Worm (Caenorhabditis elegans) whole organism, L4 larva: ENCODE measurements around the gene T05C1.3.
A peak's percentile ranks its signal among the peaks of the same experiment; 100 is the strongest.

Source experiments
- D1046.2 ChIP-seq: fragments of 200-800 bp; sonication (Bioruptor generic); IDR thresholded peaks from 2 replicates; pipeline ENCODE4 v1.3.6; 2022; ENCODE audit warnings: missing genetic modification characterization, missing compliant biosample characterization
- F26F4.8 ChIP-seq: fragments of 200-800 bp; sonication (Bioruptor generic); conservative IDR thresholded peaks from 2 replicates; pipeline ENCODE4 v1.3.6; 2022; ENCODE audit warnings: missing genetic modification characterization, missing compliant biosample characterization
- F37D6.2 ChIP-seq: sonication (generic microtip); optimal IDR thresholded peaks from 2 replicates; lab custom pipeline; 2016; ENCODE audit warnings: mild to moderate bottlenecking, missing genetic modification characterization, missing compliant biosample characterization
- F44E2.7 ChIP-seq: fragments of 200-800 bp; sonication (Bioruptor generic); IDR thresholded peaks from 2 replicates; pipeline ENCODE4 v2.1.2; 2022; ENCODE audit warnings: missing genetic modification characterization, missing compliant biosample characterization
- Y48G9A.11 ChIP-seq: fragments of 200-800 bp; sonication (Bioruptor generic); IDR thresholded peaks from 2 replicates; pipeline ENCODE4 v1.3.6; 2022; ENCODE audit warnings: missing genetic modification reagents, missing genetic modification characterization, missing compliant biosample characterization
- ZK337.2 ChIP-seq: fragments of 200-800 bp; sonication (Bioruptor generic); IDR thresholded peaks from 2 replicates; pipeline ENCODE4 v1.3.6; 2022; ENCODE audit warnings: missing genetic modification reagents, missing genetic modification characterization, missing compliant biosample characterization
- ama-1 ChIP-seq: fragments of 150-350 bp; optimal IDR thresholded peaks from 2 replicates; lab custom pipeline; 2014; ENCODE audit warnings: inconsistent platforms, mixed read lengths
- arid-1 ChIP-seq: fragments of 200-800 bp; sonication (Bioruptor generic); conservative IDR thresholded peaks from 2 replicates; pipeline ENCODE4 v1.3.6; 2022; ENCODE audit warnings: missing genetic modification reagents, missing genetic modification characterization, missing compliant biosample characterization
- ceh-20 ChIP-seq: fragments of 200-800 bp; sonication (Bioruptor generic); IDR thresholded peaks from 2 replicates; pipeline ENCODE4 v1.3.6; 2022; ENCODE audit warnings: missing genetic modification reagents, missing genetic modification characterization, missing compliant biosample characterization
- ceh-28 ChIP-seq: fragments of 150-350 bp; optimal IDR thresholded peaks from 2 replicates; lab custom pipeline; 2014; ENCODE audit warnings: missing biosample characterization, missing genetic modification reagents, missing genetic modification characterization
- ceh-32 ChIP-seq: sonication (generic microtip); optimal IDR thresholded peaks from 2 replicates; lab custom pipeline; 2016; ENCODE audit warnings: mild to moderate bottlenecking, missing genetic modification characterization, missing compliant biosample characterization; ENCODE audit not compliant: poor library complexity
- ceh-44 ChIP-seq: fragments of 200-800 bp; sonication (Bioruptor generic); IDR thresholded peaks from 2 replicates; pipeline ENCODE4 v1.3.6; 2022; ENCODE audit warnings: missing genetic modification reagents, missing genetic modification characterization, missing compliant biosample characterization
- ctbp-1 ChIP-seq: fragments of 200-800 bp; sonication (Bioruptor generic); IDR thresholded peaks from 2 replicates; pipeline ENCODE4 v1.3.6; 2022; ENCODE audit warnings: missing genetic modification reagents, missing genetic modification characterization, missing compliant biosample characterization
- daf-16 ChIP-seq, 3 experiments: sonication (generic microtip); optimal IDR thresholded peaks; 2 replicates each; lab custom pipeline; 2016 to 2017; ENCODE audit warnings: missing genetic modification characterization in 3 of 3, missing genetic modification reagents in 3 of 3, mild to moderate bottlenecking in 2 of 3, missing compliant biosample characterization in 2 of 3, missing biosample characterization in 1 of 3, moderate library complexity in 1 of 3
- daf-19 ChIP-seq: fragments of 200-800 bp; sonication (Bioruptor generic); conservative IDR thresholded peaks from 2 replicates; pipeline ENCODE4 v1.3.6; 2022; ENCODE audit warnings: missing genetic modification characterization, missing compliant biosample characterization
- dmd-6 ChIP-seq: fragments of 200-800 bp; sonication (Bioruptor generic); IDR thresholded peaks from 2 replicates; pipeline ENCODE4 v1.3.6; 2022; ENCODE audit warnings: missing genetic modification reagents, missing genetic modification characterization, missing compliant biosample characterization
- dmd-8 ChIP-seq: fragments of 200-800 bp; sonication (Bioruptor generic); IDR thresholded peaks from 2 replicates; pipeline ENCODE4 v1.3.6; 2022; ENCODE audit warnings: missing genetic modification characterization, missing compliant biosample characterization
- dpl-1 ChIP-seq: fragments of 150-350 bp; optimal IDR thresholded peaks from 2 replicates; lab custom pipeline; 2014; ENCODE audit warnings: missing biosample characterization, missing genetic modification reagents, missing genetic modification characterization
- dve-1 ChIP-seq: sonication (generic microtip); optimal IDR thresholded peaks from 2 replicates; lab custom pipeline; 2017; ENCODE audit warnings: antibody characterized with exemption, mild to moderate bottlenecking, missing genetic modification characterization, missing compliant biosample characterization; ENCODE audit not compliant: insufficient read depth
- egl-43 ChIP-seq: fragments of 200-800 bp; sonication (Bioruptor generic); IDR thresholded peaks from 2 replicates; pipeline ENCODE4 v1.3.6; 2022; ENCODE audit warnings: missing genetic modification reagents, missing genetic modification characterization, missing compliant biosample characterization
- lim-7 ChIP-seq: fragments of 200-800 bp; sonication (Bioruptor generic); IDR thresholded peaks from 2 replicates; pipeline ENCODE4 v1.3.6; 2022; ENCODE audit warnings: missing genetic modification characterization, missing compliant biosample characterization
- lin-38 ChIP-seq: fragments of 200-800 bp; sonication (Bioruptor generic); IDR thresholded peaks from 2 replicates; pipeline ENCODE4 v1.3.6; 2022; ENCODE audit warnings: missing genetic modification reagents, missing genetic modification characterization, missing compliant biosample characterization
- lin-39 ChIP-seq: fragments of 150-350 bp; optimal IDR thresholded peaks from 2 replicates; lab custom pipeline; 2014; ENCODE audit warnings: missing biosample characterization, missing genetic modification reagents, missing genetic modification characterization
- lir-3 ChIP-seq: sonication (generic microtip); optimal IDR thresholded peaks from 2 replicates; lab custom pipeline; 2016; ENCODE audit warnings: mild to moderate bottlenecking, missing genetic modification characterization, missing compliant biosample characterization
- lsy-2 ChIP-seq, 2 experiments: fragments of 150-350 bp in 1 of 2; sonication (generic microtip) in 1 of 2; optimal IDR thresholded peaks; 2 replicates each; lab custom pipeline; 2014 to 2017; ENCODE audit warnings: missing biosample characterization in 2 of 2, missing genetic modification characterization in 2 of 2
- madf-5 ChIP-seq, 2 experiments: fragments of 200-800 bp; sonication (Bioruptor generic); IDR thresholded peaks; 2 replicates each; pipeline ENCODE4 v1.3.6; 2022; ENCODE audit warnings: missing compliant biosample characterization in 2 of 2, missing genetic modification characterization in 2 of 2
- mdt-29 ChIP-seq: fragments of 200-800 bp; sonication (Bioruptor generic); IDR thresholded peaks from 2 replicates; pipeline ENCODE4 v1.3.6; 2022; ENCODE audit warnings: missing genetic modification reagents, missing genetic modification characterization, missing compliant biosample characterization
- mep-1 ChIP-seq: fragments of 150-350 bp; sonication (generic microtip); optimal IDR thresholded peaks from 3 replicates; lab custom pipeline; 2014; ENCODE audit warnings: missing biosample characterization, missing genetic modification characterization
- mxl-3 ChIP-seq: fragments of 200-800 bp; sonication (Bioruptor generic); optimal IDR thresholded peaks from 2 replicates; lab custom pipeline; 2018; ENCODE audit warnings: mild to moderate bottlenecking, missing genetic modification characterization, missing compliant biosample characterization
- nhr-10 ChIP-seq: fragments of 150-350 bp; optimal IDR thresholded peaks from 2 replicates; lab custom pipeline; 2014; ENCODE audit warnings: missing biosample characterization, missing genetic modification characterization
- nhr-102 ChIP-seq: sonication (generic microtip); optimal IDR thresholded peaks from 2 replicates; lab custom pipeline; 2016; ENCODE audit warnings: mild to moderate bottlenecking, missing genetic modification characterization, moderate library complexity, missing compliant biosample characterization
- nhr-11 ChIP-seq: fragments of 150-350 bp; optimal IDR thresholded peaks from 2 replicates; lab custom pipeline; 2014; ENCODE audit warnings: missing biosample characterization, missing genetic modification characterization
- nhr-111 ChIP-seq: fragments of 200-800 bp; sonication (Bioruptor generic); optimal IDR thresholded peaks from 2 replicates; lab custom pipeline; 2018; ENCODE audit warnings: mild to moderate bottlenecking, missing genetic modification characterization, missing compliant biosample characterization
- nhr-237 ChIP-seq: sonication (generic microtip); optimal IDR thresholded peaks from 2 replicates; lab custom pipeline; 2017; ENCODE audit warnings: missing biosample characterization, missing genetic modification characterization
- nhr-28 ChIP-seq: fragments of 150-350 bp; optimal IDR thresholded peaks from 2 replicates; lab custom pipeline; 2014; ENCODE audit warnings: missing biosample characterization, missing genetic modification characterization
- nhr-48 ChIP-seq: sonication (generic microtip); optimal IDR thresholded peaks from 2 replicates; lab custom pipeline; 2016; ENCODE audit warnings: mild to moderate bottlenecking, missing genetic modification characterization, missing compliant biosample characterization
- php-3 ChIP-seq: fragments of 200-800 bp; sonication (Bioruptor generic); IDR thresholded peaks from 2 replicates; pipeline ENCODE4 v1.3.6; 2022; ENCODE audit warnings: missing genetic modification reagents, missing genetic modification characterization, missing compliant biosample characterization
- pqm-1 ChIP-seq: sonication (generic microtip); optimal IDR thresholded peaks from 2 replicates; lab custom pipeline; 2017; ENCODE audit warnings: missing biosample characterization, missing genetic modification characterization
- sdz-12 ChIP-seq: fragments of 200-800 bp; sonication (Bioruptor generic); optimal IDR thresholded peaks from 2 replicates; lab custom pipeline; 2018; ENCODE audit warnings: mild to moderate bottlenecking, missing genetic modification characterization, missing compliant biosample characterization
- skn-1 ChIP-seq: fragments of 150-350 bp; optimal IDR thresholded peaks from 2 replicates; lab custom pipeline; 2014; ENCODE audit warnings: missing biosample characterization, missing genetic modification characterization
- snpc-1.2 ChIP-seq: fragments of 200-800 bp; sonication (Bioruptor generic); IDR thresholded peaks from 2 replicates; pipeline ENCODE4 v1.3.6; 2022; ENCODE audit warnings: missing genetic modification reagents, missing genetic modification characterization, missing compliant biosample characterization
- spr-1 ChIP-seq: sonication (generic microtip); optimal IDR thresholded peaks from 2 replicates; lab custom pipeline; 2016; ENCODE audit warnings: mild to moderate bottlenecking, missing genetic modification characterization, missing compliant biosample characterization
- tra-1 ChIP-seq: fragments of 200-800 bp; sonication (Bioruptor generic); IDR thresholded peaks from 2 replicates; pipeline ENCODE4 v1.3.6; 2022; ENCODE audit warnings: missing genetic modification reagents, missing genetic modification characterization, missing compliant biosample characterization
- unc-39 ChIP-seq: sonication (generic microtip); optimal IDR thresholded peaks from 2 replicates; lab custom pipeline; 2017; ENCODE audit warnings: missing biosample characterization, missing genetic modification characterization
- unc-62 ChIP-seq, 3 experiments: fragments of 150-350 bp in 1 of 3; sonication (generic microtip); optimal IDR thresholded peaks in 2 of 3; peaks in 1 of 3; 1 replicate in 1 of 3; 2 replicates in 2 of 3; lab custom pipeline; 2014 to 2017; ENCODE audit warnings: missing biosample characterization in 3 of 3, missing genetic modification characterization in 3 of 3, missing genetic modification reagents in 3 of 3, missing genotype in 1 of 3
- vab-7 ChIP-seq: fragments of 200-800 bp; sonication (Bioruptor generic); IDR thresholded peaks from 2 replicates; pipeline ENCODE4 v1.3.6; 2022; ENCODE audit warnings: missing genetic modification reagents, missing genetic modification characterization, missing compliant biosample characterization
- zag-1 ChIP-seq: fragments of 150-350 bp; optimal IDR thresholded peaks from 2 replicates; lab custom pipeline; 2014; ENCODE audit warnings: missing biosample characterization, missing genetic modification characterization
- zfp-2 ChIP-seq: sonication (generic microtip); optimal IDR thresholded peaks from 2 replicates; lab custom pipeline; 2016; ENCODE audit warnings: mild to moderate bottlenecking, missing genetic modification characterization, missing compliant biosample characterization

T05C1.3 gene

DNA sequence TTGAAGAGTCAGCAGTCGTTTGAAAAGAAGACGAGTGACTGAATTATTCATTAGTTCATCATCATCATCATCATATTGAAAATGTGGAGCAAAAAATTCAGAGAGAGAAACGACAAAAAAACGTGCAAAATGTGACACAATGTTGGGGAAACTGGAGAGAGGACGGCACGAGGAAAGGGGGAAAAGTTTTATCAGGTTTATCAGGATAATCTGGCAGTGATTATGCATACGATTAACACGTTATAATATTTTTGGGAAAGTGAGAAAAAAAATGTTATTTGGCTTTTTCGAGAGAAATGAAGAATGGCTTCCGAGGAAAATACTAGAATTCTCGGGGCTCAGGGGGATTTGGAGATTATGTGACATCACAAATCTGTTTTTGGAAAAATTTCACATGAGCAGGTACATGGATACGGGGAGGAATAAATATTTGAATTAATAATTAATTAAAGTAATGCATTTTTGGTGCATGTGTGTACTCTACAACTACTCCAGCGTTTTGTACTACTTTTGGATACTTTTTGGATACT lies 16.0 kb upstream of the T05C1.3 start, which contains the start of gene camt-1:
Gene camt-1 (minus strand): TSS at position 51 of the 530 bp plus-strand sequence.
- TF ChIP-seq vab-7 (GFP tag; lab: Robert Waterston, UW) (no peak), lin-38 (GFP tag; lab: Robert Waterston, UW) (no peak), ceh-44 (no peak), spr-1 (tag; lab: Kevin White, UChicago) (no peak), nhr-11 (no peak), daf-19 (GFP tag; lab: Robert Waterston, UW) (no peak), nhr-102 (no peak), dmd-6 (GFP tag; lab: Robert Waterston, UW) (no peak), ceh-28 (tag; lab: Kevin White, UChicago) (no peak), D1046.2 (GFP tag; lab: Robert Waterston, UW) (no peak), nhr-111 (GFP tag; lab: Kevin White, UChicago) (no peak), nhr-10 (no peak), unc-62 (GFP tag; optimal IDR thresholded peaks at IDR 0.05 in 1 of 2; lab: Kevin White, UChicago) (no peak), unc-62 (tag; optimal IDR thresholded peaks at IDR 0.05; lab: Kevin White, UChicago) (no peak), ama-1 (lab: Kevin White, UChicago) (no peak), F37D6.2 (tag; lab: Kevin White, UChicago) (no peak), unc-39 (tag; lab: Kevin White, UChicago) (no peak)

- TF ChIP-seq D1046.2 (GFP tag; lab: Robert Waterston, UW) (no peak), mep-1 (tag; lab: Kevin White, UChicago) (no peak), daf-16 (GFP tag; optimal IDR thresholded peaks at IDR 0.05; lab: Kevin White, UChicago) (no peak), daf-16 (tag; optimal IDR thresholded peaks at IDR 0.05; lab: Kevin White, UChicago) (peak; percentile 27), lin-39 (tag; lab: Kevin White, UChicago) (no peak), lin-38 (GFP tag; lab: Robert Waterston, UW) (no peak), zag-1 (tag; lab: Kevin White, UChicago) (no peak), ZK337.2 (GFP tag; lab: Robert Waterston, UW) (no peak), dpl-1 (no peak), arid-1 (no peak), zfp-2 (tag; lab: Kevin White, UChicago) (no peak), lir-3 (no peak), ceh-20 (GFP tag; lab: Robert Waterston, UW) (no peak), sdz-12 (GFP tag; lab: Kevin White, UChicago) (no peak), nhr-237 (no peak), madf-5 (GFP tag; IDR thresholded peaks at IDR 0.05; lab: Robert Waterston, UW) (no peak), snpc-1.2 (GFP tag; lab: Robert Waterston, UW) (no peak), unc-62 (GFP tag; optimal IDR thresholded peaks at IDR 0.05 in 1 of 2; lab: Kevin White, UChicago) (no peak), unc-62 (tag; optimal IDR thresholded peaks at IDR 0.05; lab: Kevin White, UChicago) (no peak), ctbp-1 (GFP tag; lab: Robert Waterston, UW) (no peak), tra-1 (GFP tag; lab: Robert Waterston, UW) (0 out of 2 replicates have a peak, but pooled peaks have one; percentile 41), dmd-6 (GFP tag; lab: Robert Waterston, UW) (peak; percentile 45), lim-7 (no peak), mdt-29 (GFP tag; lab: Robert Waterston, UW) (no peak), php-3 (GFP tag; lab: Robert Waterston, UW) (0 out of 2 replicates have a peak, but pooled peaks have one; percentile 53), lsy-2 (tag; optimal IDR thresholded peaks at IDR 0.05; lab: Kevin White, UChicago) (no peak), nhr-48 (tag; lab: Kevin White, UChicago) (no peak), skn-1 (tag; lab: Kevin White, UChicago) (no peak), dmd-8 (GFP tag; lab: Robert Waterston, UW) (no peak), Y48G9A.11 (GFP tag; lab: Robert Waterston, UW) (no peak), mxl-3 (GFP tag; lab: Kevin White, UChicago) (no peak), pqm-1 (tag; lab: Kevin White, UChicago) (peak; percentile 40), ceh-32 (tag; lab: Kevin White, UChicago) (no peak), dve-1 (tag; lab: Kevin White, UChicago) (peak; percentile 17), nhr-28 (tag; lab: Kevin White, UChicago) (peak; percentile 53), F44E2.7 (no peak), egl-43 (GFP tag; lab: Robert Waterston, UW) (no peak), F26F4.8 (GFP tag; lab: Robert Waterston, UW) (no peak)
These were observed 6.7 kb upstream of the T05C1.3 start for ce11 chrII:4495844-4496243.
